Worm (Caenorhabditis elegans): ENCODE measurements around the gene sri-63.

sri-63 gene

ce11 chrII:3287073-3287472, at the start of gene sri-63:
Gene sri-63 (plus strand): TSS chrII:3287373.
- no peak for TF ChIP-seq tab-1 (GFP tag; IDR thresholded peaks at IDR 0.05)
- TF ChIP-seq klf-2 (GFP tag; conservative IDR thresholded peaks at IDR 0.05) = no peak
- TF ChIP-seq med-1 (GFP tag; optimal IDR thresholded peaks at IDR 0.05; ENCODE audit: insufficient read depth) = no peak
- no peak for TF ChIP-seq ztf-29 (GFP tag; IDR thresholded peaks at IDR 0.05)
- TF ChIP-seq T22C8.4 (GFP tag; IDR thresholded peaks at IDR 0.05) = no peak
- TF ChIP-seq flt-1 (GFP tag; IDR thresholded peaks at IDR 0.05) = no peak
- no peak for TF ChIP-seq ztf-23 (GFP tag; IDR thresholded peaks at IDR 0.05)
- TF ChIP-seq cog-1 (tag; optimal IDR thresholded peaks at IDR 0.05) = no peak
- no peak for TF ChIP-seq ref-1 (GFP tag; conservative IDR thresholded peaks at IDR 0.05)

- TF ChIP-seq cog-1 (tag; optimal IDR thresholded peaks at IDR 0.05) (no peak), flt-1 (GFP tag; IDR thresholded peaks at IDR 0.05) (no peak), ref-1 (GFP tag; conservative IDR thresholded peaks at IDR 0.05) (no peak), med-1 (GFP tag; optimal IDR thresholded peaks at IDR 0.05; ENCODE audit: insufficient read depth) (no peak), klf-2 (GFP tag; conservative IDR thresholded peaks at IDR 0.05) (no peak), T22C8.4 (GFP tag; IDR thresholded peaks at IDR 0.05) (no peak), ztf-23 (GFP tag; IDR thresholded peaks at IDR 0.05) (no peak), tab-1 (GFP tag; IDR thresholded peaks at IDR 0.05) (no peak), ztf-29 (GFP tag; IDR thresholded peaks at IDR 0.05) (no peak)
Observed at ce11 chrII:3240207-3240606, 47.0 kb upstream of the sri-63 start, which contains the start of gene C17F4.3. Gene C17F4.3 (plus strand): TSS chrII:3240507.

ce11 chrII:3241842-3242241, 45.3 kb upstream of the sri-63 start:
- TF ChIP-seq med-1 (GFP tag; optimal IDR thresholded peaks at IDR 0.05; ENCODE audit: insufficient read depth) (no peak), flt-1 (GFP tag; IDR thresholded peaks at IDR 0.05) (no peak), ref-1 (GFP tag; conservative IDR thresholded peaks at IDR 0.05) (no peak), cog-1 (tag; optimal IDR thresholded peaks at IDR 0.05) (no peak)

- TF ChIP-seq T22C8.4 (GFP tag; IDR thresholded peaks at IDR 0.05) (no peak), cog-1 (tag; optimal IDR thresholded peaks at IDR 0.05) (no peak), flt-1 (GFP tag; IDR thresholded peaks at IDR 0.05) (no peak), ztf-29 (GFP tag; IDR thresholded peaks at IDR 0.05) (no peak), klf-2 (GFP tag; conservative IDR thresholded peaks at IDR 0.05) (no peak), ztf-23 (GFP tag; IDR thresholded peaks at IDR 0.05) (no peak), ref-1 (GFP tag; conservative IDR thresholded peaks at IDR 0.05) (no peak), tab-1 (GFP tag; IDR thresholded peaks at IDR 0.05) (no peak), med-1 (GFP tag; optimal IDR thresholded peaks at IDR 0.05; ENCODE audit: insufficient read depth) (no peak)
Observed at ce11 chrII:3244070-3244469, 43.1 kb upstream of the sri-63 start, which contains the start of gene C17F4.12. Gene C17F4.12 (minus strand): TSS chrII:3244170.

- no peak for TF ChIP-seq cog-1 (tag; optimal IDR thresholded peaks at IDR 0.05)
- TF ChIP-seq ztf-23 (GFP tag; IDR thresholded peaks at IDR 0.05) = no peak
Observed at ce11 chrII:3244758-3245157, 42.4 kb upstream of the sri-63 start.

- TF ChIP-seq cog-1 (tag; optimal IDR thresholded peaks at IDR 0.05) = no peak
- no peak for TF ChIP-seq med-1 (GFP tag; optimal IDR thresholded peaks at IDR 0.05; ENCODE audit: insufficient read depth)
- TF ChIP-seq tab-1 (GFP tag; IDR thresholded peaks at IDR 0.05) = no peak
- no peak for TF ChIP-seq ztf-23 (GFP tag; IDR thresholded peaks at IDR 0.05)
- no peak for TF ChIP-seq ztf-29 (GFP tag; IDR thresholded peaks at IDR 0.05)
- no peak for TF ChIP-seq T22C8.4 (GFP tag; IDR thresholded peaks at IDR 0.05)
- TF ChIP-seq klf-2 (GFP tag; conservative IDR thresholded peaks at IDR 0.05) = no peak
- no peak for TF ChIP-seq flt-1 (GFP tag; IDR thresholded peaks at IDR 0.05)
- TF ChIP-seq ref-1 (GFP tag; conservative IDR thresholded peaks at IDR 0.05) = no peak
Observed at ce11 chrII:3245836-3246235, 41.3 kb upstream of the sri-63 start, which contains the start of gene C17F4.7. Gene C17F4.7 (minus strand): TSS chrII:3246015.

- TF ChIP-seq ref-1 (GFP tag; conservative IDR thresholded peaks at IDR 0.05) = no peak
- no peak for TF ChIP-seq cog-1 (tag; optimal IDR thresholded peaks at IDR 0.05)
- TF ChIP-seq med-1 (GFP tag; optimal IDR thresholded peaks at IDR 0.05; ENCODE audit: insufficient read depth) = no peak
- no peak for TF ChIP-seq ztf-29 (GFP tag; IDR thresholded peaks at IDR 0.05)
- no peak for TF ChIP-seq flt-1 (GFP tag; IDR thresholded peaks at IDR 0.05)
- TF ChIP-seq T22C8.4 (GFP tag; IDR thresholded peaks at IDR 0.05) = no peak
- TF ChIP-seq ztf-23 (GFP tag; IDR thresholded peaks at IDR 0.05) = no peak
- TF ChIP-seq klf-2 (GFP tag; conservative IDR thresholded peaks at IDR 0.05) = no peak
- TF ChIP-seq tab-1 (GFP tag; IDR thresholded peaks at IDR 0.05) = no peak
Observed at ce11 chrII:3247556-3247955, 39.6 kb upstream of the sri-63 start.

- TF ChIP-seq ref-1 (GFP tag; conservative IDR thresholded peaks at IDR 0.05) = no peak
- no peak for TF ChIP-seq tab-1 (GFP tag; IDR thresholded peaks at IDR 0.05)
- no peak for TF ChIP-seq ztf-29 (GFP tag; IDR thresholded peaks at IDR 0.05)
- no peak for TF ChIP-seq cog-1 (tag; optimal IDR thresholded peaks at IDR 0.05)
- no peak for TF ChIP-seq klf-2 (GFP tag; conservative IDR thresholded peaks at IDR 0.05)
- 0 out of 2 replicates have a peak, but pooled peaks have one; percentile 36 for TF ChIP-seq T22C8.4 (GFP tag; IDR thresholded peaks at IDR 0.05)
Observed at ce11 chrII:3248043-3248718, 39.0 kb upstream of the sri-63 start, which contains the start of the genes fbxc-50 and C17F4.2. Gene fbxc-50 (minus strand): TSS chrII:3248123. Gene C17F4.2 (plus strand): TSS chrII:3248668.

ce11 chrII:3249406-3249805, 37.8 kb upstream of the sri-63 start, which contains the start of gene clec-124:
Gene clec-124 (plus strand): TSS chrII:3249706.
- TF ChIP-seq tab-1 (GFP tag; IDR thresholded peaks at IDR 0.05) (no peak), ref-1 (GFP tag; conservative IDR thresholded peaks at IDR 0.05) (no peak), ztf-29 (GFP tag; IDR thresholded peaks at IDR 0.05) (no peak)

- no peak for TF ChIP-seq ref-1 (GFP tag; conservative IDR thresholded peaks at IDR 0.05)
- TF ChIP-seq ztf-29 (GFP tag; IDR thresholded peaks at IDR 0.05) = no peak
- TF ChIP-seq T22C8.4 (GFP tag; IDR thresholded peaks at IDR 0.05) = no peak
- TF ChIP-seq tab-1 (GFP tag; IDR thresholded peaks at IDR 0.05) = no peak
- no peak for TF ChIP-seq flt-1 (GFP tag; IDR thresholded peaks at IDR 0.05)
- TF ChIP-seq ztf-23 (GFP tag; IDR thresholded peaks at IDR 0.05) = no peak
- no peak for TF ChIP-seq med-1 (GFP tag; optimal IDR thresholded peaks at IDR 0.05; ENCODE audit: insufficient read depth)
Observed at ce11 chrII:3250195-3250594, 37.0 kb upstream of the sri-63 start.
